Worm (Caenorhabditis elegans) whole organism, young adult: ENCODE results near the gene fbxb-11.

Source experiments
- F52B5.7 ChIP-seq: sonication (generic microtip); optimal IDR thresholded peaks from 2 replicates; lab custom pipeline; 2016; ENCODE audit warnings: mild to moderate bottlenecking, missing genetic modification characterization, missing compliant biosample characterization
- F55B11.4 ChIP-seq: sonication (generic microtip); optimal IDR thresholded peaks from 2 replicates; lab custom pipeline; 2016; ENCODE audit warnings: missing compliant biosample characterization, missing genetic modification characterization, borderline replicate concordance; ENCODE audit not compliant: insufficient read depth
- F57A8.1 ChIP-seq: fragments of 200-800 bp; sonication (Bioruptor generic); optimal IDR thresholded peaks from 2 replicates; lab custom pipeline; 2018; ENCODE audit warnings: mild to moderate bottlenecking, missing genetic modification characterization, moderate library complexity, missing compliant biosample characterization
- K12H6.12 ChIP-seq: fragments of 200-800 bp; sonication (Bioruptor generic); optimal IDR thresholded peaks from 2 replicates; lab custom pipeline; 2018; ENCODE audit warnings: mild to moderate bottlenecking, missing genetic modification characterization, missing compliant biosample characterization
- Y67H2A.10 ChIP-seq: fragments of 200-800 bp; sonication (Bioruptor generic); conservative IDR thresholded peaks from 2 replicates; pipeline ENCODE4 v1.3.6; 2022; ENCODE audit warnings: missing genetic modification reagents, missing genetic modification characterization, missing compliant biosample characterization
- ccch-3 ChIP-seq: fragments of 200-800 bp; sonication (Bioruptor generic); optimal IDR thresholded peaks from 2 replicates; lab custom pipeline; 2018; ENCODE audit warnings: mild to moderate bottlenecking, missing genetic modification characterization, missing compliant biosample characterization
- cebp-2 ChIP-seq: fragments of 200-800 bp; sonication (Bioruptor generic); IDR thresholded peaks from 2 replicates; pipeline ENCODE4 v1.3.6; 2022; ENCODE audit warnings: missing genetic modification characterization, missing compliant biosample characterization
- ceh-100 ChIP-seq: fragments of 200-800 bp; sonication (Bioruptor generic); IDR thresholded peaks from 2 replicates; pipeline ENCODE4 v1.3.6; 2022; ENCODE audit warnings: missing genetic modification reagents, missing genetic modification characterization, missing compliant biosample characterization
- ceh-27 ChIP-seq: fragments of 200-800 bp; sonication (Bioruptor generic); optimal IDR thresholded peaks from 2 replicates; lab custom pipeline; 2018; ENCODE audit warnings: mild to moderate bottlenecking, missing genetic modification characterization, moderate library complexity, missing compliant biosample characterization
- ceh-58 ChIP-seq: fragments of 200-800 bp; sonication (Bioruptor generic); IDR thresholded peaks from 2 replicates; pipeline ENCODE4 v1.3.6; 2022; ENCODE audit warnings: missing genetic modification characterization, missing compliant biosample characterization
- die-1 ChIP-seq: sonication (generic microtip); optimal IDR thresholded peaks from 2 replicates; lab custom pipeline; 2016; ENCODE audit warnings: missing genotype, mild to moderate bottlenecking, missing genetic modification characterization, missing compliant biosample characterization
- dox-1 ChIP-seq: fragments of 200-800 bp; sonication (Bioruptor generic); IDR thresholded peaks from 2 replicates; pipeline ENCODE4 v1.3.6; 2022; ENCODE audit warnings: missing genetic modification reagents, missing genetic modification characterization, missing compliant biosample characterization
- efl-1 ChIP-seq: fragments of 150-350 bp; optimal IDR thresholded peaks from 2 replicates; lab custom pipeline; 2014; ENCODE audit warnings: missing biosample characterization, missing genetic modification reagents, missing genetic modification characterization
- hmg-20 ChIP-seq: fragments of 200-800 bp; sonication (Bioruptor generic); IDR thresholded peaks from 2 replicates; pipeline ENCODE4 v1.3.6; 2022; ENCODE audit warnings: missing genetic modification reagents, missing genetic modification characterization, missing compliant biosample characterization
- let-607 ChIP-seq, 2 experiments: fragments of 200-800 bp in 1 of 2; sonication (Bioruptor generic) in 1 of 2; sonication (generic microtip) in 1 of 2; optimal IDR thresholded peaks; 2 replicates each; lab custom pipeline; 2016 to 2018; ENCODE audit warnings: mild to moderate bottlenecking in 2 of 2, missing compliant biosample characterization in 2 of 2, missing genetic modification characterization in 2 of 2, moderate library complexity in 2 of 2, missing genotype in 1 of 2
- lin-26 ChIP-seq: fragments of 200-800 bp; sonication (Bioruptor generic); IDR thresholded peaks from 2 replicates; pipeline ENCODE4 v1.3.6; 2022; ENCODE audit warnings: missing genetic modification reagents, missing genetic modification characterization, missing compliant biosample characterization
- lin-40 ChIP-seq: sonication (generic microtip); optimal IDR thresholded peaks from 2 replicates; lab custom pipeline; 2016; ENCODE audit warnings: missing genetic modification characterization, mild to moderate bottlenecking, missing compliant biosample characterization, missing genotype, missing genetic modification reagents
- lin-54 ChIP-seq: fragments of 200-800 bp; sonication (Bioruptor generic); optimal IDR thresholded peaks from 2 replicates; lab custom pipeline; 2018; ENCODE audit warnings: mild to moderate bottlenecking, missing genetic modification characterization, missing compliant biosample characterization
- lsy-27 ChIP-seq: sonication (generic microtip); optimal IDR thresholded peaks from 2 replicates; lab custom pipeline; 2017; ENCODE audit warnings: missing genetic modification characterization, mild to moderate bottlenecking, missing compliant biosample characterization, antibody characterized with exemption, missing genotype, borderline replicate concordance; ENCODE audit not compliant: insufficient read depth
- mcd-1 ChIP-seq: fragments of 200-800 bp; sonication (Bioruptor generic); IDR thresholded peaks from 2 replicates; pipeline ENCODE4 v1.3.6; 2022; ENCODE audit warnings: missing genetic modification reagents, missing genetic modification characterization, missing compliant biosample characterization
- mel-28 ChIP-seq: sonication (generic microtip); optimal IDR thresholded peaks from 2 replicates; lab custom pipeline; 2016; ENCODE audit warnings: borderline replicate concordance, mild to moderate bottlenecking, missing genetic modification characterization, missing compliant biosample characterization
- nhr-179 ChIP-seq: sonication (generic microtip); optimal IDR thresholded peaks from 2 replicates; lab custom pipeline; 2016; ENCODE audit warnings: mild to moderate bottlenecking, missing genetic modification characterization, missing compliant biosample characterization
- nhr-27 ChIP-seq: fragments of 200-800 bp; sonication (Bioruptor generic); optimal IDR thresholded peaks from 2 replicates; lab custom pipeline; 2018; ENCODE audit warnings: mild to moderate bottlenecking, missing genetic modification characterization, moderate library complexity, missing compliant biosample characterization
- pha-4 ChIP-seq: fragments of 150-350 bp; sonication (generic microtip); optimal IDR thresholded peaks from 2 replicates; lab custom pipeline; 2014; ENCODE audit warnings: missing biosample characterization, missing genetic modification reagents, missing genetic modification characterization
- repo-1 ChIP-seq: sonication (generic microtip); optimal IDR thresholded peaks from 2 replicates; lab custom pipeline; 2017; ENCODE audit warnings: mild to moderate bottlenecking, missing genetic modification characterization, missing compliant biosample characterization
- sea-2 ChIP-seq: fragments of 200-800 bp; sonication (Bioruptor generic); IDR thresholded peaks from 2 replicates; pipeline ENCODE4 v1.3.6; 2022; ENCODE audit warnings: missing genetic modification characterization, missing compliant biosample characterization
- snpc-1.1 ChIP-seq: sonication (generic microtip); optimal IDR thresholded peaks from 2 replicates; lab custom pipeline; 2017; ENCODE audit warnings: missing genetic modification characterization, mild to moderate bottlenecking, missing compliant biosample characterization, antibody characterized with exemption, moderate library complexity, missing genotype, missing genetic modification reagents; ENCODE audit not compliant: insufficient read depth
- unc-62 ChIP-seq: fragments of 150-350 bp; optimal IDR thresholded peaks from 2 replicates; lab custom pipeline; 2014; ENCODE audit warnings: missing biosample characterization, missing genetic modification reagents, missing genetic modification characterization
- ztf-25 ChIP-seq: fragments of 200-800 bp; sonication (Bioruptor generic); IDR thresholded peaks from 2 replicates; pipeline ENCODE4 v1.3.6; 2022; ENCODE audit warnings: missing genetic modification reagents, missing genetic modification characterization, missing compliant biosample characterization

The fbxb-11 gene

ce11 chrII:1679081-1679480 lies 45.3 kb upstream of the fbxb-11 start, which contains the start of gene irld-36 (continued):
- TF ChIP-seq cebp-2 (GFP tag; lab: Robert Waterston, UW): no peak
- TF ChIP-seq, all 124 proteins: peak for 0

DNA sequence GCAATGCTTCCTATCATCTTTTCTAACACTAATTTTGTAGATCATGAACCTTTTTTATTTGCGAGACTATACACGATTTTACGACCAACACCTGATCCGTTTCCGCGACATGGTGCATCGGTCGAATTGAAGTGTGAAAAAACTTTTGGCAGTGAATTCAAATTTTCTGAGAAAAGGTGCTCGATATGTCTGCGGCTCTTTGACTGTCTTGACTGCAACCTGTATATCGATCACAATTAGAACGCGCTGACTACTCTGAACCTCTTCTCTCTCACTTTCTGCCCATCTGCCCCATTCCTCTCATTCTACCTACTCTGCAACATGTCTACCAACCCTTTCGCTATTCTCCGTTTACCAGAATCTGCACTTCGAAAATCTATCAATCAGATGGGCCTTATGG lies 42.2 kb upstream of the fbxb-11 start, which contains the start of gene fbxb-26:
Gene fbxb-26 (plus strand): TSS at position 301 of the 400 bp plus-strand sequence.
- TF ChIP-seq lin-26 (GFP tag; lab: Robert Waterston, UW) (no peak), repo-1 (tag; lab: Kevin White, UChicago) (no peak), die-1 (tag; lab: Kevin White, UChicago) (no peak), nhr-179 (tag; lab: Kevin White, UChicago) (no peak), nhr-27 (tag; lab: Kevin White, UChicago) (no peak), mel-28 (tag; lab: Kevin White, UChicago) (no peak), ceh-100 (GFP tag; lab: Robert Waterston, UW) (no peak), unc-62 (GFP tag; lab: Kevin White, UChicago) (no peak), sea-2 (GFP tag; lab: Robert Waterston, UW) (no peak), F52B5.7 (tag; lab: Kevin White, UChicago) (no peak), efl-1 (GFP tag; lab: Kevin White, UChicago) (no peak), F57A8.1 (GFP tag; lab: Kevin White, UChicago) (no peak), K12H6.12 (tag; lab: Kevin White, UChicago) (no peak), ceh-27 (GFP tag; lab: Kevin White, UChicago) (no peak), lin-54 (GFP tag; lab: Kevin White, UChicago) (no peak)

ce11 chrII:1683742-1684141 lies 40.7 kb upstream of the fbxb-11 start, which contains the start of gene fbxb-25:
TSS of gene fbxb-25 (plus strand) at chrII:1684042.
- TF ChIP-seq let-607 (tag; optimal IDR thresholded peaks at IDR 0.05; lab: Kevin White, UChicago): no peak

DNA sequence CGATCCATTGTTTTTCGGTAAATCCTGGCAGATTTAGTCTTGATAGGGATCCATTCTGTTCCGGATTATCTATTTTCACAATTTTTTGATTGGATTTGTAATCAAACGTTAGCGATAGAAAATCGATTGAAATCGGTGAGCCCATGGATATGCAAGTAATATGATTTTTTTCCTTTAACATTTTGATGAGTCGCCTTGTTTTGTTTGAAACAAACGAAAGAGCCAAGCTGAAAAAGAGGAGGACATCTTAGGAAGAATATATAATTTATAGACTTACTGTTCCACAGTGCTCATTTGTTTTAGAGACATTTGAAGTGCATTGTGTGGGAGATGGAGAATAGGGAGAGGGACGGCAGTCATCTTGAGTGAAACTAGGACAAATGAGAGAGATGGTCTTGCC lies 35.6 kb upstream of the fbxb-11 start, which contains the start of the genes fbxb-18 and fbxb-19:
Gene fbxb-18 (minus strand): TSS at position 101 of the 400 bp plus-strand sequence.
Gene fbxb-19 (minus strand): TSS at position 369 of the 400 bp plus-strand sequence.
- TF ChIP-seq ztf-25 (GFP tag; lab: Robert Waterston, UW): no peak
- TF ChIP-seq mcd-1 (GFP tag; lab: Robert Waterston, UW): no peak
- no peak for TF ChIP-seq hmg-20 (GFP tag; lab: Robert Waterston, UW)
- TF ChIP-seq cebp-2 (GFP tag; lab: Robert Waterston, UW): no peak
- no peak for TF ChIP-seq pha-4
- no peak for TF ChIP-seq ccch-3 (GFP tag; lab: Kevin White, UChicago)
- no peak for TF ChIP-seq F55B11.4 (tag; lab: Kevin White, UChicago)

DNA sequence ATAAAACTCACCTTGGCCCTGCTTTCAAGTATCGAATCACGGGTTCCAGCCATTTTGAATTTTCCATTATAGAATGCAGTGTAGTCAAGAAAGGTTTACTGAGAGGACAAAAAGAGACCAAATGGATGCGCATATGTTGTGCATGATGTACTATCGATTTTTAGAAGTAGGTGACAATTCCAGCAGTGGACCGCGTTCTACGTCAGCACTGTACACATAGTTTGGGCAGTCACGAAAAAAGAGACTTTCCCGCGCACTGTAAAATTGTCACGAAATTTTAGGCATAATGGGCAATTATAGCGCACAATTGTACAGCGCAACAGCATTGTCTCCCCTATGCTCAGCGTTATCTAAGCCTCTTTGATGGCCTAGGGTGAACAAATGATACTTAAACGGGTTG lies 33.4 kb upstream of the fbxb-11 start, which contains the start of gene fbxc-22:
Gene fbxc-22 (minus strand): TSS at position 101 of the 400 bp plus-strand sequence.
- TF ChIP-seq lsy-27 (tag; lab: Kevin White, UChicago) (no peak), dox-1 (GFP tag; lab: Robert Waterston, UW) (no peak), ceh-58 (GFP tag; lab: Robert Waterston, UW) (no peak), Y67H2A.10 (GFP tag; lab: Robert Waterston, UW) (no peak), snpc-1.1 (no peak), lin-40 (no peak)
